Fruit fly (Drosophila melanogaster): ENCODE data around the gene mRpL45.

The mRpL45 gene

DNA sequence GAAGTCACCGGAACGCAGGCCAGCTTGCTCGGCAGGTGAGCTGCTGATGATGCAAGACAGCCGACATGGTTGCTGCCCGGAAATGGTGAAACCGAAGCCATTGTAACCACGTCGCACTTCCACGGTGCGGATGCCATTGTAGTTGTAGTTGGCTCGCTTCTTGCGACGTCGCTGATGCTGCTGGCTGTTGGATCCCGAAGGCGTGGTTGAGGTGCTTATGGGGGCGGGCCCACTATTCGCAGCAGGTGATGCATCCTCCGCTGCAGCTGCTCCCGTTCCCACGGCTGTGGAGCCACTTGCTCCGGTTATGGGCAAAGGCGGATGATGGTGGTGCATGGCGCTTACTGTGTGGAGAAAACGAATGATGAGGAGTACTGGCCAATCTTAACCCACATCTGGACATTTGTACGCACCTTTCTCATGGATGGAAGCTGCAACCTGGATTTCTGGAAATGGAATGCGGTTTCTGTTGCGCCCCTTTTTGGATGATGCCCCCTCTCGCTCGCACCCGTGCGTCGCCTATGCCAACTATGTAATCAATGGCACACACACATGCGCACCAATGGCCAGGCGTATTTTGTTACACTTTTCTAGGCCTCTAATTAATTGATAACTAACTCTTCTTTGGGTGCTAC is 20.4 kb downstream of the mRpL45 start (continued):
- no peak for TF ChIP-seq BEAF-32 (GFP tag; optimal IDR thresholded peaks at IDR 0.05)
- no peak for TF ChIP-seq Doc2 (GFP tag; IDR thresholded peaks at IDR 0.05)
- peak; percentile 90 for TF ChIP-seq sd (tag; optimal IDR thresholded peaks at IDR 0.05)
- no peak for TF ChIP-seq CG17829 (tag; optimal IDR thresholded peaks at IDR 0.05)
- TF ChIP-seq twi (tag; optimal IDR thresholded peaks at IDR 0.05): no peak
- TF ChIP-seq Pdp1 (GFP tag; optimal IDR thresholded peaks at IDR 0.05): no peak
- TF ChIP-seq kni (GFP tag; optimal IDR thresholded peaks at IDR 0.05): no peak
- peak; percentile 80 for TF ChIP-seq Ets65A (GFP tag)
- no peak for TF ChIP-seq CG6765 (GFP tag; optimal IDR thresholded peaks at IDR 0.05)
- no peak for TF ChIP-seq ken (GFP tag; IDR thresholded peaks at IDR 0.05)
- no peak for TF ChIP-seq E2f2 (GFP tag; IDR thresholded peaks at IDR 0.05)
- TF ChIP-seq Hr78 (GFP tag; optimal IDR thresholded peaks at IDR 0.05): no peak
- TF ChIP-seq tap (tag; optimal IDR thresholded peaks at IDR 0.05): no peak
- no peak for TF ChIP-seq lola (GFP tag; optimal IDR thresholded peaks at IDR 0.05)
- TF ChIP-seq CG6689 (GFP tag; IDR thresholded peaks at IDR 0.05): no peak
- no peak for TF ChIP-seq Fer3 (tag; optimal IDR thresholded peaks at IDR 0.05)
- TF ChIP-seq YL-1 (GFP tag; optimal IDR thresholded peaks at IDR 0.05): no peak
- TF ChIP-seq Asciz (GFP tag; optimal IDR thresholded peaks at IDR 0.05): no peak
- TF ChIP-seq Dp (GFP tag; optimal IDR thresholded peaks at IDR 0.05): no peak
- TF ChIP-seq emc (GFP tag; optimal IDR thresholded peaks at IDR 0.05): no peak
- no peak for TF ChIP-seq CG34376 (GFP tag; optimal IDR thresholded peaks at IDR 0.05)
- TF ChIP-seq cas (GFP tag; IDR thresholded peaks at IDR 0.05): no peak
- TF ChIP-seq CG1529 (GFP tag; optimal IDR thresholded peaks at IDR 0.05): no peak
- no peak for TF ChIP-seq Xrp1 (GFP tag; IDR thresholded peaks at IDR 0.05)
- TF ChIP-seq Hr39 (optimal IDR thresholded peaks at IDR 0.05): no peak
- TF ChIP-seq CG4282 (GFP tag; optimal IDR thresholded peaks at IDR 0.05): no peak
- TF ChIP-seq CG6272 (GFP tag; IDR thresholded peaks at IDR 0.05): no peak
- TF ChIP-seq jigr1 (GFP tag; IDR thresholded peaks at IDR 0.05): 0 out of 3 replicates have a peak, but pooled peaks have one; percentile 26
- 0 out of 3 replicates have a peak, but pooled peaks have one; percentile 33 for TF ChIP-seq Opbp (GFP tag; IDR thresholded peaks at IDR 0.05; ENCODE audit: partially characterized antibody)
- TF ChIP-seq maf-S (GFP tag; optimal IDR thresholded peaks at IDR 0.05): no peak

DNA sequence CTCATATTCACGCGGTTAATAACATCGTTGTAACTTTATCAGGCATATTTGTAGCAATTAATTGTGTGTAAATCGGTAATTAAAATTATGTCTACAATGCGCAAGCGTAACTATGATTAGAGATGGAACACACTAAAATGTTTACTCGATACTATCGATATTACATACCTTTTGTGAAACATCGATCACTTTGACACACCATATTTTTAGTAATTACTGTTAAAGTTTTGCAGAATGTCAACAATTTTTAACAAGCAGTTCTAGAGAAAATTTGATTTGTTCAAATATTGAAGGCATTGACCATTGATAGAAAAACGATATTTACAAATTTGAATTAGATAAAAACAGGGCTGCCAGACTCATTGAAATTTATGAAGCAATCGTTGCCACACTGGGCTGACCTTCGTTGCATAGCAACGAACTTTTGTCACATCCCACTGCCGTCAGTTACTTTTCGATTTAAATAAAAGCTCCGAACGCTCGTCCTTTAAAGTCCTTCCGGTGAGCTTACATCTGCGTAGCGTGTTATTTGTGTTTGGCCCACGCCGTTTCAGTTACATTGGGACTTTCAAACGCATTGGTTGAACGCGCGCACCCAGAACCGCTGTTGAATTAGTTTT is 21.1 kb downstream of the mRpL45 start, which contains the start of the genes loco and wake:
loco (minus strand) TSS at position 149 of the 620 bp plus-strand sequence.
wake (plus strand) TSS at position 570 of the 620 bp plus-strand sequence.
- no peak for TF ChIP-seq Nf-YA (GFP tag; IDR thresholded peaks at IDR 0.05)
- no peak for TF ChIP-seq Xrp1 (GFP tag; IDR thresholded peaks at IDR 0.05)
- TF ChIP-seq Fer1 (GFP tag; optimal IDR thresholded peaks at IDR 0.05): no peak
- TF ChIP-seq nerfin-2 (GFP tag; IDR thresholded peaks at IDR 0.05; ENCODE audit: partially characterized antibody): peak; percentile 55
- TF ChIP-seq Eip74EF (GFP tag; optimal IDR thresholded peaks at IDR 0.05): no peak
- peak; percentile 81; the same call in 2 of the 4 replicates for TF ChIP-seq chinmo (GFP tag; IDR thresholded peaks at IDR 0.05; ENCODE audit: partially characterized antibody)
- no peak for TF ChIP-seq gcm (GFP tag; optimal IDR thresholded peaks at IDR 0.05)
- TF ChIP-seq zen2 (GFP tag; IDR thresholded peaks at IDR 0.05; ENCODE audit: partially characterized antibody): peak; percentile 89
- peak; percentile 28 for TF ChIP-seq cg (GFP tag; optimal IDR thresholded peaks at IDR 0.05)
- TF ChIP-seq cad (GFP tag; optimal IDR thresholded peaks at IDR 0.05): no peak
- TF ChIP-seq p53 (GFP tag; optimal IDR thresholded peaks at IDR 0.05): no peak
- no peak for TF ChIP-seq CG3838 (GFP tag; optimal IDR thresholded peaks at IDR 0.05)
- TF ChIP-seq CG9817 (tag; optimal IDR thresholded peaks at IDR 0.05): no peak
- TF ChIP-seq Asciz (GFP tag; optimal IDR thresholded peaks at IDR 0.05): no peak
- TF ChIP-seq CG9727 (GFP tag; optimal IDR thresholded peaks at IDR 0.05): no peak
- TF ChIP-seq sd (tag; optimal IDR thresholded peaks at IDR 0.05): peak; percentile 70
- TF ChIP-seq NK7.1 (GFP tag; optimal IDR thresholded peaks at IDR 0.05): no peak
- TF ChIP-seq NC2β (GFP tag; optimal IDR thresholded peaks at IDR 0.05): no peak
- no peak for TF ChIP-seq CG14441 (GFP tag; IDR thresholded peaks at IDR 0.05)
- TF ChIP-seq prd (optimal IDR thresholded peaks at IDR 0.05): no peak
- TF ChIP-seq prd (GFP tag; IDR thresholded peaks at IDR 0.05): no peak
- TF ChIP-seq CG8944 (GFP tag; optimal IDR thresholded peaks at IDR 0.05): peak; percentile 1
- TF ChIP-seq Opbp (GFP tag; IDR thresholded peaks at IDR 0.05; ENCODE audit: partially characterized antibody): peak; percentile 82; the same call in 2 of the 3 replicates
